Worm (Caenorhabditis elegans): ENCODE data around the gene dct-1.

DNA sequence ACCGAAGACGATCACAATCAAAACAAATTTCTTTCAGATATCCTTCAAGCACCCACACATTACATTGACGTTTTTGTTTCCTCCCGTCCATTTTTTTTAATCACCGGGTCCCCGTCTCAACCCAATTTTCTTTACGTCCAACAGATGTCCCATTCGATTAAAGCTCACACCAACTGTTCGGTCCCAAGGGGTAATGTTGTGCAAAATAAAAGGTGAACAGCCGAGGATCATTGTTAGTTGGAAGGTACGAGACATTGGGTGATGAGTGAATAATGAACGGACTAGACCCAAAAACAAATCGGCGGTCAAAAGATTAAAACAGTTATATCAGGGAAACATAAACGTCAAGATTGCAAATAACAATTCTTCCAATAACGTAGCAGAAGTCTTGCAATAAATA lies 8.7 kb upstream of the dct-1 start:
- TF ChIP-seq T22C8.4 (GFP tag; IDR thresholded peaks at IDR 0.05), result no peak
- no peak for TF ChIP-seq klf-2 (GFP tag; conservative IDR thresholded peaks at IDR 0.05)
- TF ChIP-seq flt-1 (GFP tag; IDR thresholded peaks at IDR 0.05), result no peak
- no peak for TF ChIP-seq tab-1 (GFP tag; IDR thresholded peaks at IDR 0.05)
